Fruit fly (Drosophila melanogaster): ENCODE data around the gene CG16890.

The CG16890 gene

DNA sequence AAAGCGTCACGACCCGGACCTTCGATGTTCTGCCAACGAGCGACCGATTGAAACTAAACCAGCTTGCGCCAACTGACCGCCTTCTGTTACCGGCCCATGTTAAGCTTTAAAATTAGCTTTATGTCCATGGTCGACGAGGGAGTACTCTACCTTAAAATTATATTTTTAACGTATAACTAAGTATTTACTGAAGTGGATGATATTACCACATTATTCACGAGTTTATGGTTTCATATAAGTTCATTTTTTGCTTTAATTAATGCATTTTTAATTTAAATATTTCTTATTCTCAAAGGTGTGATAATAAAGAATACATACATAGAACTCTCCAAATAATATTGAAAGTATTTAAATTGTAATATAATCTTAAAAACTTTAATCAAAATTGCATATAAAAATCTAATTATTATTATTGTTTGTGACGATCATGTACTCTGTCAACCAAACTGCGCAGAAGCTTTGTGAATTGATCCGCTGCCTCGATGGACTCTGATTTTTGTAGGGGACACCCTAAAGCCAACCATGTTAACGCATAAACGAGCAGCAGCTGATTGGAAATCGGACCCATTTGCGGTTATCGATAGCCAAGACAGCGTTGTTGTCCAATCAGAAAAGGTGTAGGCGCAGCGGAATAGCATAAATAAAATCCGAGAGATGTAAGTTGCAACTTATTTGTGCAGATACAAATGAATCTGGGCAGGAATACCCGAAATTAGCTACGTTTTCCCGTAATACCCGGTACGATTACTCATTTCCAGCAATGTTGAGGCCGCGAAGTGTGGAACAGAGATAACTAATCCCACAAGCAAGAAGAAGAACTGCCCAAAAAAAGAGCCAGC, 3.8 kb downstream of the CG16890 start, which contains the start of the genes CG9008 and p38b (continued):
- TF ChIP-seq Ptx1 (GFP tag; IDR thresholded peaks at IDR 0.05) (peak; percentile 75), CG13624 (GFP tag; optimal IDR thresholded peaks at IDR 0.05) (peak; percentile 54), CG18011 (GFP tag; optimal IDR thresholded peaks at IDR 0.05) (peak; percentile 31), dmrt99B (tag; optimal IDR thresholded peaks at IDR 0.05) (peak; percentile 89), CG32532 (GFP tag; IDR thresholded peaks at IDR 0.05) (peak; percentile 66), sima (GFP tag; optimal IDR thresholded peaks at IDR 0.05) (no peak), C15 (GFP tag; IDR thresholded peaks at IDR 0.05) (no peak), Lim3 (GFP tag; IDR thresholded peaks at IDR 0.05) (no peak), CG18764 (GFP tag; optimal IDR thresholded peaks at IDR 0.05) (peak; percentile 26), br (optimal IDR thresholded peaks at IDR 0.05) (no peak), CG3847 (GFP tag; IDR thresholded peaks at IDR 0.05) (peak; percentile 57), tio (GFP tag; optimal IDR thresholded peaks at IDR 0.05) (no peak), CG7372 (GFP tag; IDR thresholded peaks at IDR 0.05) (no peak; the same call in 1 of the 2 replicates)

DNA sequence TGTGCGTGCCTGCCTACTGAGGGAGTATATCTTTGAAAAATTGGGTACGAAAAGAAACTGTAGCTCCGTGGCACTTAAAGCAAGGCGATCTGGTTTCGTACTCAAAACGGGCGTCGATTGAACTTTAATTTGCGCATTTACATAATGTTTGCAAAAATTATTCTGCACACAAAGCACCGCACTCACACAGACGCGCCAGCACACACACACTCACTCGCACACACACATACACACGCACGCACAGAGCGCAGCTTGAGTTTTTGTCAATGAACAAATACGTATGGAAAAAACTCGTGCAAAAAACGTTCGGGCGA, 4.4 kb downstream of the CG16890 start:
- TF ChIP-seq CG8290 (GFP tag; optimal IDR thresholded peaks at IDR 0.05) (no peak), CG8290 (tag; optimal IDR thresholded peaks at IDR 0.05) (no peak), CG8924 (tag; optimal IDR thresholded peaks at IDR 0.05) (no peak), chinmo (GFP tag; IDR thresholded peaks at IDR 0.05; ENCODE audit: partially characterized antibody) (peak; percentile 80; the same call in 2 of the 4 replicates), HLH4C (GFP tag; IDR thresholded peaks at IDR 0.05; ENCODE audit: partially characterized antibody) (0 out of 3 replicates have a peak, but pooled peaks have one; percentile 6), ro (GFP tag; IDR thresholded peaks at IDR 0.05) (no peak), Jarid2 (GFP tag; optimal IDR thresholded peaks at IDR 0.05) (peak; percentile 81), CG4328 (GFP tag; optimal IDR thresholded peaks at IDR 0.05) (no peak), CG8765 (GFP tag; IDR thresholded peaks at IDR 0.05) (no peak), vvl (GFP tag; IDR thresholded peaks at IDR 0.05) (no peak), CG1647 (GFP tag; optimal IDR thresholded peaks at IDR 0.05) (no peak), CG17912 (GFP tag; optimal IDR thresholded peaks at IDR 0.05) (no peak), mld (GFP tag; IDR thresholded peaks at IDR 0.05; ENCODE audit: partially characterized antibody) (0 out of 3 replicates have a peak, but pooled peaks have one; percentile 48), chm (GFP tag; IDR thresholded peaks at IDR 0.05) (peak; percentile 25; the same call in 1 of the 2 replicates), CG7357 (GFP tag; IDR thresholded peaks at IDR 0.05) (no peak), bbx (GFP tag; IDR thresholded peaks at IDR 0.05; ENCODE audit: partially characterized antibody) (peak; percentile 67; the same call in 1 of the 2 replicates), CG34422 (GFP tag; IDR thresholded peaks at IDR 0.05) (peak; percentile 83; the same call in 1 of the 3 replicates), lbe (GFP tag; optimal IDR thresholded peaks at IDR 0.05) (no peak), CG16779 (GFP tag; IDR thresholded peaks at IDR 0.05) (peak; percentile 60; the same call in 1 of the 2 replicates), H2.0 (GFP tag; IDR thresholded peaks at IDR 0.05) (no peak), Hmr (GFP tag; optimal IDR thresholded peaks at IDR 0.05) (no peak), tna (GFP tag; IDR thresholded peaks at IDR 0.05; ENCODE audit: partially characterized antibody) (0 out of 2 replicates have a peak, but pooled peaks have one; percentile 36), pum (GFP tag; optimal IDR thresholded peaks at IDR 0.05) (no peak), CG34224 (GFP tag; IDR thresholded peaks at IDR 0.05; ENCODE audit: partially characterized antibody) (peak; percentile 15; the same call in 1 of the 3 replicates), Bgb (GFP tag; IDR thresholded peaks at IDR 0.05; ENCODE audit: partially characterized antibody) (peak; percentile 58; the same call in 1 of the 2 replicates), Dfd (GFP tag; optimal IDR thresholded peaks at IDR 0.05) (peak in 1 of 2 experiments; percentile 26), CG15696 (tag; optimal IDR thresholded peaks at IDR 0.05) (no peak), ci (GFP tag; IDR thresholded peaks at IDR 0.05) (peak; percentile 58; the same call in 2 of the 3 replicates), sisA (GFP tag; IDR thresholded peaks at IDR 0.05) (no peak), CG17829 (tag; optimal IDR thresholded peaks at IDR 0.05) (no peak), z (GFP tag; IDR thresholded peaks at IDR 0.05) (peak; percentile 57; the same call in 1 of the 3 replicates), unc-4 (GFP tag; IDR thresholded peaks at IDR 0.05; ENCODE audit: partially characterized antibody) (peak; percentile 26; the same call in 1 of the 2 replicates), dm (GFP tag; optimal IDR thresholded peaks at IDR 0.05) (no peak), inv (GFP tag; IDR thresholded peaks at IDR 0.05; ENCODE audit: partially characterized antibody) (peak; percentile 35; the same call in 1 of the 2 replicates), jigr1 (GFP tag; IDR thresholded peaks at IDR 0.05) (no peak), NK7.1 (GFP tag; optimal IDR thresholded peaks at IDR 0.05) (no peak)
